Worm (Caenorhabditis elegans) whole organism, mixed stage, embryonic: ENCODE data around the gene unc-77.
A peak's percentile ranks its signal among the peaks of the same experiment; 100 is the strongest.

Source experiments
- M03D4.4 ChIP-seq: sonication (generic microtip); optimal IDR thresholded peaks from 2 replicates; lab custom pipeline; 2017; ENCODE audit warnings: mild to moderate bottlenecking, missing genetic modification characterization, missing compliant biosample characterization
- bed-3 ChIP-seq: fragments of 200-800 bp; sonication (Bioruptor generic); optimal IDR thresholded peaks from 3 replicates; lab custom pipeline; 2018; ENCODE audit warnings: mild to moderate bottlenecking, missing genetic modification characterization, moderate library complexity, missing compliant biosample characterization
- blmp-1 ChIP-seq: fragments of 150-350 bp; optimal IDR thresholded peaks from 2 replicates; lab custom pipeline; 2014; ENCODE audit warnings: missing biosample characterization, missing genetic modification characterization
- ceh-43 ChIP-seq: fragments of 200-800 bp; sonication (Bioruptor generic); optimal IDR thresholded peaks from 2 replicates; lab custom pipeline; 2018; ENCODE audit warnings: mild to moderate bottlenecking, missing genetic modification characterization, moderate library complexity, missing compliant biosample characterization
- ceh-83 ChIP-seq: fragments of 200-800 bp; sonication (Bioruptor generic); optimal IDR thresholded peaks from 2 replicates; lab custom pipeline; 2018; ENCODE audit warnings: mild to moderate bottlenecking, missing genetic modification characterization, missing compliant biosample characterization
- ces-1 ChIP-seq: fragments of 150-350 bp; optimal IDR thresholded peaks from 2 replicates; lab custom pipeline; 2014; ENCODE audit warnings: missing biosample characterization, missing genetic modification reagents, missing genetic modification characterization
- cnd-1 ChIP-seq: fragments of 200-800 bp; sonication (Bioruptor generic); optimal IDR thresholded peaks from 2 replicates; lab custom pipeline; 2018; ENCODE audit warnings: mild to moderate bottlenecking, missing genetic modification characterization, missing compliant biosample characterization
- drap-1 ChIP-seq: fragments of 200-800 bp; sonication (Bioruptor generic); optimal IDR thresholded peaks from 3 replicates; lab custom pipeline; 2018; ENCODE audit warnings: mild to moderate bottlenecking, missing genetic modification characterization, missing compliant biosample characterization
- elt-1 ChIP-seq: sonication (generic microtip); optimal IDR thresholded peaks from 2 replicates; lab custom pipeline; 2017; ENCODE audit warnings: missing genetic modification characterization, mild to moderate bottlenecking, missing compliant biosample characterization, antibody characterized with exemption, moderate library complexity, borderline replicate concordance; ENCODE audit not compliant: insufficient read depth
- flh-1 ChIP-seq: fragments of 200-800 bp; sonication (Bioruptor generic); optimal IDR thresholded peaks from 2 replicates; lab custom pipeline; 2018; ENCODE audit warnings: mild to moderate bottlenecking, missing genetic modification characterization, moderate library complexity, missing compliant biosample characterization
- ham-2 ChIP-seq: fragments of 200-800 bp; sonication (Bioruptor generic); optimal IDR thresholded peaks from 2 replicates; lab custom pipeline; 2018; ENCODE audit warnings: mild to moderate bottlenecking, missing genetic modification characterization, missing compliant biosample characterization
- hlh-1 ChIP-seq: fragments of 150-350 bp; optimal IDR thresholded peaks from 2 replicates; lab custom pipeline; 2014; ENCODE audit warnings: missing biosample characterization, missing genetic modification reagents, missing genetic modification characterization
- lin-13 ChIP-seq: fragments of 150-350 bp; optimal IDR thresholded peaks from 2 replicates; lab custom pipeline; 2014; ENCODE audit warnings: missing biosample characterization, missing genetic modification characterization
- lin-32 ChIP-seq: fragments of 200-800 bp; sonication (Bioruptor generic); optimal IDR thresholded peaks from 2 replicates; lab custom pipeline; 2018; ENCODE audit warnings: mild to moderate bottlenecking, missing genetic modification characterization, missing compliant biosample characterization
- lsy-2 ChIP-seq: fragments of 150-350 bp; optimal IDR thresholded peaks from 2 replicates; lab custom pipeline; 2014; ENCODE audit warnings: missing biosample characterization, missing genetic modification characterization
- mab-5 ChIP-seq: fragments of 150-350 bp; optimal IDR thresholded peaks from 2 replicates; lab custom pipeline; 2014; ENCODE audit warnings: missing biosample characterization, missing genetic modification characterization
- mls-2 ChIP-seq: sonication (generic microtip); optimal IDR thresholded peaks from 2 replicates; lab custom pipeline; 2016; ENCODE audit warnings: mild to moderate bottlenecking, missing genetic modification characterization, moderate library complexity, missing compliant biosample characterization
- nhr-12 ChIP-seq: fragments of 150-350 bp; optimal IDR thresholded peaks from 2 replicates; lab custom pipeline; 2014; ENCODE audit warnings: missing biosample characterization, missing genetic modification characterization
- nhr-2 ChIP-seq: fragments of 150-350 bp; optimal IDR thresholded peaks from 2 replicates; lab custom pipeline; 2014; ENCODE audit warnings: missing biosample characterization, missing genetic modification characterization
- nhr-237 ChIP-seq: fragments of 150-350 bp; optimal IDR thresholded peaks from 2 replicates; lab custom pipeline; 2014; ENCODE audit warnings: missing biosample characterization, missing genetic modification characterization
- pha-4 ChIP-seq: fragments of 150-350 bp; optimal IDR thresholded peaks from 2 replicates; lab custom pipeline; 2018; ENCODE audit warnings: missing biosample characterization, missing genetic modification reagents, missing genetic modification characterization
- sem-2 ChIP-seq: fragments of 200-800 bp; sonication (Bioruptor generic); optimal IDR thresholded peaks from 2 replicates; lab custom pipeline; 2018; ENCODE audit warnings: mild to moderate bottlenecking, missing genetic modification characterization, missing compliant biosample characterization
- snpc-4 ChIP-seq: fragments of 150-350 bp; optimal IDR thresholded peaks from 2 replicates; lab custom pipeline; 2014; ENCODE audit warnings: missing biosample characterization, missing genetic modification characterization
- sptf-1 ChIP-seq: sonication (generic microtip); optimal IDR thresholded peaks from 2 replicates; lab custom pipeline; 2017; ENCODE audit warnings: mild to moderate bottlenecking, missing genetic modification characterization, moderate library complexity, missing compliant biosample characterization
- tbx-8 ChIP-seq: fragments of 200-800 bp; sonication (Bioruptor generic); optimal IDR thresholded peaks from 2 replicates; lab custom pipeline; 2018; ENCODE audit warnings: mild to moderate bottlenecking, missing genetic modification characterization, moderate library complexity, missing compliant biosample characterization
- unc-120 ChIP-seq: sonication (generic microtip); optimal IDR thresholded peaks from 2 replicates; lab custom pipeline; 2017; ENCODE audit warnings: missing genetic modification characterization, missing compliant biosample characterization; ENCODE audit not compliant: poor library complexity, severe bottlenecking
- unc-39 ChIP-seq: fragments of 150-350 bp; optimal IDR thresholded peaks from 2 replicates; lab custom pipeline; 2014; ENCODE audit warnings: missing biosample characterization, missing genetic modification characterization
- unc-62 ChIP-seq: fragments of 150-350 bp; optimal IDR thresholded peaks from 2 replicates; lab custom pipeline; 2014; ENCODE audit warnings: missing biosample characterization, missing genetic modification reagents, missing genetic modification characterization
- zip-8 ChIP-seq: fragments of 150-350 bp; optimal IDR thresholded peaks from 2 replicates; lab custom pipeline; 2014; ENCODE audit warnings: missing biosample characterization, missing genetic modification characterization
- ztf-11 ChIP-seq: fragments of 150-350 bp; optimal IDR thresholded peaks from 2 replicates; lab custom pipeline; 2014; ENCODE audit warnings: missing biosample characterization, missing genetic modification characterization

Gene unc-77

DNA sequence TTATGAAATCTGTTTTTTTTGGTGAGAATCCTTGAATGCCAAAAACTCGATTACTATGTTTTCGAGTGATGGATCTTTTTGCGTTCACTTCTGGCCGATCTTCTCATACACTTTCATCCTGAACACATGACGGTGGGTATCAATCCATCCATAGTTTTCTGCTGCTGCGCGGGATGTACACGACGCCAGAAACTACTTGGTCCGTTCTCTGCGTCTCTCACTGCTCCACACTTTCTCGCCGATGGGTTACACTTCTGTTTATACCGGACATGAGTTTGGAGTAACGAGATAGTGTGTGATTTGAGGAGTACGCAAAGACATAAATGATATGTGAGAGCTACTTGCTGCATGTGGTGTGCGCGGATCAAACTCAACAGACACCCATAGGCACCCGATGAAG lies 43.0 kb downstream of the unc-77 start:
- TF ChIP-seq ceh-83 (GFP tag; lab: Kevin White, UChicago) (no peak), unc-62 (GFP tag; lab: Kevin White, UChicago) (peak; percentile 41), hlh-1 (tag; lab: Kevin White, UChicago) (peak; percentile 91), unc-120 (tag; lab: Kevin White, UChicago) (peak; percentile 34)

DNA sequence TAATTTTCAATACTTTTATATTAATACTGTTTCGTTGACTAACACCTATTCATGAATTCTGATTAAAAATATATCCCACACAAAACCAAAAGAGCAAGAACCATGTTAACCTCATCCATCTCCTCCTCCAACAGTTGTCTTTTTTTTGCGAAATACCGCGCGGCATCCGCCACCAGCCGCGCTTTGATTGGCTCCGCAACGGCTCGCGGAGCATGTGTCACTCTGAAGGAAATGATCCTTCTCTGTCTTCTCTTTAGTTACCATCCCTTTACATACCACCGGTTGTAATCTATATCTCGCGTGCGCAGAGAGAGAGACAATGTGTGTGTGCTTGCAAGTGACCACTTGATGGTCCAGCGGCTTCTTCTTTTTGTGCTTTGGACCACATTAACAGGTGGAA lies 48.1 kb downstream of the unc-77 start:
- TF ChIP-seq hlh-1 (tag; lab: Kevin White, UChicago) (peak; percentile 97), ces-1 (GFP tag; lab: Kevin White, UChicago) (no peak), zip-8 (tag; lab: Kevin White, UChicago) (no peak), pha-4 (tag; lab: Kevin White, UChicago) (no peak), M03D4.4 (tag; lab: Kevin White, UChicago) (no peak), unc-62 (GFP tag; lab: Kevin White, UChicago) (peak; percentile 65), ham-2 (GFP tag; lab: Kevin White, UChicago) (no peak), snpc-4 (tag; lab: Kevin White, UChicago) (no peak), nhr-2 (tag; lab: Kevin White, UChicago) (no peak), sptf-1 (no peak), unc-39 (tag; lab: Kevin White, UChicago) (no peak), blmp-1 (tag; lab: Kevin White, UChicago) (no peak), unc-120 (tag; lab: Kevin White, UChicago) (peak; percentile 65), nhr-237 (no peak), nhr-12 (tag; lab: Kevin White, UChicago) (no peak), lin-32 (GFP tag; lab: Kevin White, UChicago) (no peak), drap-1 (no peak), lin-13 (tag; lab: Kevin White, UChicago) (no peak), ceh-43 (no peak), sem-2 (GFP tag; lab: Kevin White, UChicago) (no peak), flh-1 (GFP tag; lab: Kevin White, UChicago) (no peak), mls-2 (tag; lab: Kevin White, UChicago) (no peak), tbx-8 (GFP tag; lab: Kevin White, UChicago) (no peak), ceh-83 (GFP tag; lab: Kevin White, UChicago) (no peak)

DNA sequence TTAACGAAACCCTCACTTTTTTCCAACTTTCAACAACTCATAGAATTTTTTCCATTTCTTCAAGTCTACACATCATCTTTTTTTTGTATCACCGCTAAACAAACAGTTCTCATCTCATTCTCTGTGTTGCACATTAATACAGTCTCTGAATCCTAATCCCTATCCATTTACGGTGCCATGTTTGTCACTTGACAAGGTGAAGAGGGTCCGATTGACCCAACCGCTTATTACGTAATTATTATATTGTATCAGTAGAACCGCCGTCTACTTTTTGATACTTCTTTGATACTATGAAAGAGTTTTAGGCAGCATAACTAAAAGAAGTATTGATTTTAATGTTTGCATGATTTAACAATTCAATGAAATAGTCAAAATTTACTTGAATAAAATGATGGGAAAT lies 49.0 kb downstream of the unc-77 start:
- TF ChIP-seq nhr-2 (tag; lab: Kevin White, UChicago) = peak; percentile 93
- no peak for TF ChIP-seq unc-62 (GFP tag; lab: Kevin White, UChicago)
- no peak for TF ChIP-seq lin-32 (GFP tag; lab: Kevin White, UChicago)
- peak; percentile 3 for TF ChIP-seq zip-8 (tag; lab: Kevin White, UChicago)

DNA sequence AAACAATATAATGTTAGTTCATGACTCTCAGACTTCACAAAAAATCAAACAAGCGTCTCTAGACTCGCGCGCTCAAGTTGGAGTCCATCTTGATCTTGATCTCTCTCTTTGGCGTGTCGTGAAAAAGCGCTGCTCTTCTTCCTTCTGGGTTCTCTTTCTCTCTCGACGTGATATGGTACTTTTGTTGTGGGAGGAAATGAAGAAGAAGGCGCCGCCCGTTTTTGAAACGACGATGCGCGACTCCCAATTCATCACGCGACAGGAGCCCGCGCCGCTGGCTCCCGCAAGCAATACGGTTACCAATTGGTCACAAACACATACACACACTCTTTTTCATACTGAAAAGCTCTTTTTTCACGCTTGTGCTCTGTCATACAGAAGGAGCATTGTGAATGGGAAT lies 53.2 kb downstream of the unc-77 start:
- TF ChIP-seq unc-120 (tag; lab: Kevin White, UChicago) (no peak), ceh-83 (GFP tag; lab: Kevin White, UChicago) (no peak), nhr-2 (tag; lab: Kevin White, UChicago) (no peak), bed-3 (GFP tag; lab: Kevin White, UChicago) (no peak), M03D4.4 (tag; lab: Kevin White, UChicago) (no peak), lsy-2 (tag; lab: Kevin White, UChicago) (no peak), mab-5 (tag; lab: Kevin White, UChicago) (no peak), sem-2 (GFP tag; lab: Kevin White, UChicago) (no peak), ceh-43 (no peak), lin-32 (GFP tag; lab: Kevin White, UChicago) (no peak), lin-13 (tag; lab: Kevin White, UChicago) (no peak), ztf-11 (tag; lab: Kevin White, UChicago) (no peak), ham-2 (GFP tag; lab: Kevin White, UChicago) (no peak), pha-4 (tag; lab: Kevin White, UChicago) (no peak), unc-62 (GFP tag; lab: Kevin White, UChicago) (no peak), mls-2 (tag; lab: Kevin White, UChicago) (no peak), snpc-4 (tag; lab: Kevin White, UChicago) (no peak), cnd-1 (tag; lab: Kevin White, UChicago) (no peak), unc-39 (tag; lab: Kevin White, UChicago) (no peak), elt-1 (tag; lab: Kevin White, UChicago) (no peak)
